Fruit fly (Drosophila melanogaster) whole organism, pupa: ENCODE data around the gene CCT2.

Source experiments
- CG10348 ChIP-seq: fragments of 200-800 bp; sonication (Bioruptor generic); IDR thresholded peaks from 2 replicates; pipeline ENCODE4 v1.3.6; 2022; ENCODE audit warnings: missing biosample characterization, missing genetic modification characterization
- CG12605 ChIP-seq: fragments of 200-800 bp; sonication (Bioruptor generic); IDR thresholded peaks from 2 replicates; pipeline ENCODE4 v1.3.6; 2022; ENCODE audit warnings: missing biosample characterization, missing genetic modification characterization
- CG13204 ChIP-seq: fragments of 200-800 bp; sonication (Bioruptor generic); optimal IDR thresholded peaks from 2 replicates; lab custom pipeline; 2018; ENCODE audit warnings: missing biosample characterization, mild to moderate bottlenecking, missing genetic modification characterization, moderate library complexity
- CG14655 ChIP-seq: fragments of 200-800 bp; sonication (Bioruptor generic); optimal IDR thresholded peaks from 3 replicates; lab custom pipeline; 2017; ENCODE audit warnings: mild to moderate bottlenecking, missing biosample characterization, missing genetic modification reagents, missing genetic modification characterization
- CG15710 ChIP-seq: fragments of 200-800 bp; sonication (Bioruptor generic); optimal IDR thresholded peaks from 2 replicates; lab custom pipeline; 2018; ENCODE audit warnings: missing biosample characterization, mild to moderate bottlenecking, missing genetic modification characterization, moderate library complexity
- CG17806 ChIP-seq: fragments of 200-800 bp; sonication (Bioruptor generic); optimal IDR thresholded peaks from 2 replicates; lab custom pipeline; 2018; ENCODE audit warnings: missing biosample characterization, mild to moderate bottlenecking, missing genetic modification characterization, moderate library complexity
- CG32121 ChIP-seq: fragments of 200-800 bp; sonication (Bioruptor generic); IDR thresholded peaks from 2 replicates; pipeline ENCODE4 v1.3.6; 2022; ENCODE audit warnings: missing biosample characterization, missing genetic modification characterization
- CG34367 ChIP-seq: fragments of 200-800 bp; sonication (Bioruptor generic); optimal IDR thresholded peaks from 2 replicates; lab custom pipeline; 2018; ENCODE audit warnings: missing biosample characterization, mild to moderate bottlenecking, missing genetic modification characterization
- CG4496 ChIP-seq: fragments of 200-800 bp; sonication (Bioruptor generic); IDR thresholded peaks from 3 replicates; pipeline ENCODE4 v1.3.6; 2022; ENCODE audit warnings: missing biosample characterization, missing genetic modification characterization
- CG8159 ChIP-seq: fragments of 200-800 bp; sonication (Bioruptor generic); optimal IDR thresholded peaks from 3 replicates; lab custom pipeline; 2018; ENCODE audit warnings: missing biosample characterization, mild to moderate bottlenecking, missing genetic modification characterization, moderate library complexity
- CG8301 ChIP-seq: fragments of 200-800 bp; sonication (Bioruptor generic); optimal IDR thresholded peaks from 2 replicates; lab custom pipeline; 2018; ENCODE audit warnings: missing biosample characterization, mild to moderate bottlenecking, missing genetic modification characterization
- CG9948 ChIP-seq: fragments of 200-800 bp; sonication (Bioruptor generic); optimal IDR thresholded peaks from 2 replicates; lab custom pipeline; 2018; ENCODE audit warnings: missing biosample characterization, mild to moderate bottlenecking, missing genetic modification characterization, moderate library complexity
- D1 ChIP-seq: fragments of 200-800 bp; sonication (Bioruptor generic); optimal IDR thresholded peaks from 2 replicates; lab custom pipeline; 2018; ENCODE audit warnings: missing biosample characterization, mild to moderate bottlenecking, missing genetic modification characterization, moderate library complexity
- EcR ChIP-seq: fragments of 200-800 bp; sonication (Bioruptor generic); optimal IDR thresholded peaks from 3 replicates; lab custom pipeline; 2019; ENCODE audit warnings: missing biosample characterization, missing genetic modification characterization, mild to moderate bottlenecking, moderate library complexity, missing genetic modification reagents
- Ets98B ChIP-seq: fragments of 200-800 bp; sonication (Bioruptor generic); IDR thresholded peaks from 2 replicates; pipeline ENCODE4 v1.3.6; 2022; ENCODE audit warnings: missing biosample characterization, missing genetic modification characterization
- Pif1A ChIP-seq: fragments of 200-800 bp; sonication (Bioruptor generic); optimal IDR thresholded peaks from 3 replicates; lab custom pipeline; 2016; ENCODE audit warnings: missing biosample characterization, missing genetic modification characterization
- Pif1B ChIP-seq: fragments of 200-800 bp; sonication (Bioruptor generic); optimal IDR thresholded peaks from 3 replicates; lab custom pipeline; 2016; ENCODE audit warnings: missing biosample characterization, missing genetic modification characterization
- Snoo ChIP-seq: fragments of 200-800 bp; sonication (Bioruptor generic); optimal IDR thresholded peaks from 3 replicates; lab custom pipeline; 2017; ENCODE audit warnings: missing biosample characterization, mild to moderate bottlenecking, missing genetic modification characterization, inconsistent platforms
- fd96Ca ChIP-seq: fragments of 200-800 bp; sonication (Bioruptor generic); IDR thresholded peaks from 3 replicates; pipeline ENCODE4 v1.3.6; 2022; ENCODE audit warnings: missing biosample characterization, missing genetic modification characterization
- gl ChIP-seq: fragments of 200-800 bp; sonication (Bioruptor generic); optimal IDR thresholded peaks from 2 replicates; lab custom pipeline; 2018; ENCODE audit warnings: missing biosample characterization, mild to moderate bottlenecking, missing genetic modification characterization
- rn ChIP-seq: fragments of 200-800 bp; sonication (Bioruptor generic); IDR thresholded peaks from 2 replicates; pipeline ENCODE4 v1.3.6; 2022; ENCODE audit warnings: missing biosample characterization, missing genetic modification characterization

The CCT2 gene

DNA sequence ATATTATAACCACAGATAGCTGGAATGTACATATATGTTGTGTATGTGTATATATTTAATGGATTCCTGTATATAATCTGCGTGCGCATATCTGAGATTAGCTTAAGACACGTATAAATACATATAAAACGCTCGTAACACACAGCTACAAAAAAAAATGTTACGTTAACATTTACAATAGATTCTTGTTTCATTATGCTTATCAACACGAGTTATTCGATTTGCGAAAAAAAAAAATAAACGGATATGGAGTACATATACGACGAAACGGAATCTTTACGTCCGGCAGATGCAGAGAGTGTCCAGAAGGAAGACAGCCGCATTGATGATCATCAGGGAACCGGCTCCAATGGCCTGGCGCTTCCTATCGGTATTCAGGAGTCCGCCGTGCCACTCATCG lies 18.0 kb upstream of the CCT2 start, which contains the start of gene CG10970:
TSS of gene CG10970 (minus strand) at position 101 of the 400 bp plus-strand sequence.
- TF ChIP-seq Snoo (no peak), CG34367 (tag; lab: Kevin White, UChicago) (no peak), CG32121 (GFP tag; lab: Robert Waterston, UW) (no peak), CG8301 (tag; lab: Kevin White, UChicago) (no peak)

DNA sequence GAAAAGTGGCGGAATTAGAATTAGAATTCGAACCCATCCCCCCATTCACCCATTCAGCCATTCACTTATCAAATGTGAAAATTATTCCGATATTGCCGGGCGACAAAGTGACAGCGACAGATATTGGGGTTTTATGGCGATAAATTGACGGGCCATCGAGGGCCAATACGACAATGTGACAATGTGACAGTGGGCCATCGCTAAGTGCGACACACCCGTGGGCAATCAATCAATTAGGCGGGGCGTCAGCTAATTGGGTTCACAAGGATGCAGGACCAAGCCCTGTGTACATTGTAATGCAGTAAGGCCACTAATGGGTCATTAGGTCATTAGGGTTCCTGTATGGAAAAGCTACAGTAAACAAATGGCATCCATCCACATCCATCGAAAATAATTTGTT lies 15.3 kb upstream of the CCT2 start:
- TF ChIP-seq CG34367 (tag; lab: Kevin White, UChicago): no peak
- TF ChIP-seq CG17806 (tag; lab: Kevin White, UChicago): no peak
- TF ChIP-seq CG8301 (tag; lab: Kevin White, UChicago): no peak
- TF ChIP-seq Pif1B (GFP tag; lab: Kevin White, UChicago): no peak
- no peak for TF ChIP-seq rn (GFP tag; lab: Robert Waterston, UW)
- TF ChIP-seq fd96Ca: no peak
- TF ChIP-seq, all 21 proteins: peak for 0

DNA sequence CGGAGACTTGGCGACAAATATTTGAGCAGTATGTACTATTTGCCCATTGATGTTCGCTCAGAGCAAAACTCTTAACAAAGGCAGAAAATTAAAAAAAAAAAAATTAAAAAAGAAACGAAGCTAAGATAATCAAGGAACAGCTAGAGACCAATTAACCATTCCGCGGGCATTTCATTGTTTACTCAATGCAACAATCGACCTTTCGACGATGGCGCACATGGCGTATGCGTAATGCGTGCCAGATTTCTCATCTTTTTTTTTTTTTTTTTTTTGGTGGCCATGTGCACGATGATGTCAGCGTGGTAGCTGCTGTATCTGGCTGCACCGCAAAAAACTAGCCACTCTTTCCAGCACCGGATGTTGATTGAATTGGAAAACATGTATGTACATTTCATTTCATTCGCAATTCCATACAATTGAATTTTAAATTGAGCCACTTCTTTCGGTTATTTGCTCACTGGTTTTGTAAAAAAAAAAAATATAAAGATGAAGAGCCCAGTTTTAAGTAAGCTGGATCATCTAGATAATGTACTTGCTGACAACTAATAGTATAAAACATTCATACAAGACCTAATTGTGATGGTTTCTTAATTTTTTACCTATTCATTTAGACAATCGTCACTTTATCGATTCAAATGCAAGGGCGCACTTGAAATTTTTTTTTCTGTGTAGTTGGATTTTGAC lies 13.5 kb upstream of the CCT2 start:
- TF ChIP-seq CG9948 (peak; percentile 1), Pif1A (GFP tag; lab: Kevin White, UChicago) (peak; percentile 74), CG8159 (tag; lab: Kevin White, UChicago) (peak; percentile 64), CG32121 (GFP tag; lab: Robert Waterston, UW) (peak; percentile 59), rn (GFP tag; lab: Robert Waterston, UW) (no peak), Ets98B (GFP tag; lab: Robert Waterston, UW) (no peak), CG4496 (GFP tag; lab: Robert Waterston, UW) (peak; percentile 35; the same call in 1 of the 3 replicates), fd96Ca (0 out of 3 replicates have a peak, but pooled peaks have one; percentile 36), Snoo (peak; percentile 67), CG12605 (no peak), D1 (tag; lab: Kevin White, UChicago) (no peak), CG34367 (tag; lab: Kevin White, UChicago) (no peak), gl (tag; lab: Kevin White, UChicago) (no peak), Pif1B (GFP tag; lab: Kevin White, UChicago) (peak; percentile 30), EcR (GFP tag; lab: Kevin White, UChicago) (no peak), CG14655 (GFP tag; lab: Kevin White, UChicago) (peak; percentile 56), CG15710 (tag; lab: Kevin White, UChicago) (peak; percentile 44), CG10348 (GFP tag; lab: Robert Waterston, UW) (no peak), CG8301 (tag; lab: Kevin White, UChicago) (peak; percentile 44), CG17806 (tag; lab: Kevin White, UChicago) (peak; percentile 2), CG13204 (GFP tag; lab: Kevin White, UChicago) (no peak)

DNA sequence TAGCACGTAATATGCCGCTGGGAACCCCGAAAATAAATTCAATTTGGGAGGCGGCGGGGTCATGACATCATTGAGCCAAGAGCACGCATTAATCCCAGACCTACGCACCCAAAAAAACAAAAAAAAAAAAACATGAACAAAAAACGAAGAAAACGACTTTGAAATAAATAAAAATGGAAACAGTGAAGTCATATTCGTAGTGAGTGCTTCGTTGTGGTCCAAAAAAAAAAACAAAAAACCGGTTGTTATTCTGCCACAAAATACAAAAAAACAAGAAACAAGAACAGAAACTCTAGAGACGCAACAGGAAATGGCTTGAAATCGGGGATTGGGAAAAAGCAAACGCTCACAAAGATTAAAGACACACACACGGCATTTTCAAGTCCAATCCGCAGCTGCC lies 11.8 kb upstream of the CCT2 start:
- TF ChIP-seq CG32121 (GFP tag; lab: Robert Waterston, UW) (no peak), CG4496 (GFP tag; lab: Robert Waterston, UW) (peak; percentile 8; the same call in 1 of the 3 replicates), CG13204 (GFP tag; lab: Kevin White, UChicago) (peak; percentile 64), D1 (tag; lab: Kevin White, UChicago) (no peak), CG15710 (tag; lab: Kevin White, UChicago) (peak; percentile 32), Pif1A (GFP tag; lab: Kevin White, UChicago) (peak; percentile 29), Pif1B (GFP tag; lab: Kevin White, UChicago) (no peak), fd96Ca (no peak), CG34367 (tag; lab: Kevin White, UChicago) (peak; percentile 43), CG12605 (peak; percentile 40; the same call in 1 of the 2 replicates), CG8159 (tag; lab: Kevin White, UChicago) (no peak), gl (tag; lab: Kevin White, UChicago) (peak; percentile 48)
- TF ChIP-seq, all 21 proteins: peak for 7

DNA sequence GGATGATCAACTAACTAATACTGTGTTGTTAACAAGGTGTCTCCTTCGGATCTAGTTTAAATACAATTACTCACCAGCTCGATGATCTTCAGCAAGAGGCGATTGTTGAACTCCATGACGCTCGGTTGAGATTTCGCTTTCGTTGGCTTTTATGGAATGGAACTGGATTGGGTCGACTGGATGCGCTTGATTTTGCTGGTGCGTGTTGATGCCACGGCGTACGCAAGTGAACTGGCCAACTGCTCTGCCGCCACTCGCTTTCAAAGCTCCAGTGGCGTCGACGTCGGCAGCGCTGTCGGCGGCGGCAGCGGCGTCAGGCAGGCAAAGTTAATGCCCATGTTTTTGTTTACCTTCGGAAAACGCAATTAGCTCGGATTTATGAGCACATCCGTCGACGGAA lies 11.1 kb upstream of the CCT2 start, which contains the start of gene CG44325:
TSS of gene CG44325 (minus strand) at position 237 of the 400 bp plus-strand sequence.
- TF ChIP-seq CG9948 (no peak), CG14655 (GFP tag; lab: Kevin White, UChicago) (no peak), Ets98B (GFP tag; lab: Robert Waterston, UW) (peak; percentile 64), CG17806 (tag; lab: Kevin White, UChicago) (no peak), fd96Ca (peak; percentile 17; the same call in 1 of the 3 replicates), Pif1A (GFP tag; lab: Kevin White, UChicago) (peak; percentile 64), gl (tag; lab: Kevin White, UChicago) (peak; percentile 46), EcR (GFP tag; lab: Kevin White, UChicago) (peak; percentile 92), CG32121 (GFP tag; lab: Robert Waterston, UW) (peak; percentile 40; the same call in 1 of the 2 replicates), Pif1B (GFP tag; lab: Kevin White, UChicago) (peak; percentile 66), CG4496 (GFP tag; lab: Robert Waterston, UW) (peak; percentile 62; the same call in 1 of the 3 replicates), CG12605 (peak; percentile 60; the same call in 1 of the 2 replicates), rn (GFP tag; lab: Robert Waterston, UW) (no peak), Snoo (peak; percentile 40), CG8301 (tag; lab: Kevin White, UChicago) (peak; percentile 23)

DNA sequence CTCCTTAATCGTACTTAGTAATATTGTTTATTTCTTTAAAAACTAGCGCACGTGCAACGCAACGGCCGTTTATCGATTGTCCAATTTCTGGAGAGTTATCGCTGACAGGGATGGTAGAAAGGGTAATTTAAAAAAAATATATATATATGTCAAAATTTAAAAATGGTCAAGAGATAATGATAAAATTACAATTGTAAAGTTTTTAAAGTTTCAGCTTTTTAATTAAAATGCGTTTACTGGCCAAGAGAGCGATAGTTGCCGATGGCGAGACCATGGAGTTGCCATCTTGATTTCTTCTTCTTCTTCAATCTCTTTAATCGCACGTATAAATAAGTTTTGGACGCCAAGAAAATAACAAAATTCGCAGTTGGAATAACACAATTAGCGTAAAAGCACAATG lies 8.4 kb upstream of the CCT2 start, which contains the start of the genes CG7246 and HP1b:
TSS of gene CG7246 (minus strand) at position 96 of the 400 bp plus-strand sequence.
TSS of gene HP1b (plus strand) at position 102 of the 400 bp plus-strand sequence.
- TF ChIP-seq CG10348 (GFP tag; lab: Robert Waterston, UW): no peak
- peak; percentile 59 for TF ChIP-seq Pif1B (GFP tag; lab: Kevin White, UChicago)
- TF ChIP-seq Ets98B (GFP tag; lab: Robert Waterston, UW): peak; percentile 81
- TF ChIP-seq CG32121 (GFP tag; lab: Robert Waterston, UW): peak; percentile 55; the same call in 1 of the 2 replicates
- peak; percentile 65 for TF ChIP-seq Pif1A (GFP tag; lab: Kevin White, UChicago)
- peak; percentile 67 for TF ChIP-seq CG17806 (tag; lab: Kevin White, UChicago)
- TF ChIP-seq Snoo: peak; percentile 45
- peak; percentile 52 for TF ChIP-seq CG8159 (tag; lab: Kevin White, UChicago)
- peak; percentile 62 for TF ChIP-seq CG15710 (tag; lab: Kevin White, UChicago)
- peak; percentile 26 for TF ChIP-seq CG8301 (tag; lab: Kevin White, UChicago)
- no peak for TF ChIP-seq CG13204 (GFP tag; lab: Kevin White, UChicago)
- TF ChIP-seq EcR (GFP tag; lab: Kevin White, UChicago): no peak
- peak; percentile 79 for TF ChIP-seq CG4496 (GFP tag; lab: Robert Waterston, UW)
- TF ChIP-seq CG9948: peak; percentile 37
- TF ChIP-seq gl (tag; lab: Kevin White, UChicago): no peak
- TF ChIP-seq CG14655 (GFP tag; lab: Kevin White, UChicago): no peak
- TF ChIP-seq rn (GFP tag; lab: Robert Waterston, UW): peak; percentile 38; the same call in 1 of the 2 replicates
- TF ChIP-seq CG34367 (tag; lab: Kevin White, UChicago): peak; percentile 18
- TF ChIP-seq fd96Ca: peak; percentile 76
- TF ChIP-seq CG12605: 0 out of 2 replicates have a peak, but pooled peaks have one; percentile 15
- TF ChIP-seq D1 (tag; lab: Kevin White, UChicago): no peak
